Worm (Caenorhabditis elegans) whole organism, L4 larva: Measurements from ENCODE around the gene chil-11.

Experiments
- ZK337.2 ChIP-seq: fragments of 200-800 bp; sonication (Bioruptor generic); IDR thresholded peaks from 2 replicates; pipeline ENCODE4 v1.3.6; 2022; ENCODE audit warnings: missing genetic modification reagents, missing genetic modification characterization, missing compliant biosample characterization
- ceh-62 ChIP-seq: sonication (generic microtip); optimal IDR thresholded peaks from 2 replicates; lab custom pipeline; 2017; ENCODE audit warnings: missing biosample characterization, missing genetic modification characterization
- ceh-82 ChIP-seq: sonication (generic microtip); optimal IDR thresholded peaks from 2 replicates; lab custom pipeline; 2017; ENCODE audit warnings: missing biosample characterization, missing genetic modification characterization
- ces-1 ChIP-seq: fragments of 150-350 bp; sonication (generic microtip); optimal IDR thresholded peaks from 4 replicates; lab custom pipeline; 2014; ENCODE audit warnings: missing biosample characterization, missing genetic modification reagents, missing genetic modification characterization
- fkh-10 ChIP-seq: fragments of 150-350 bp; optimal IDR thresholded peaks from 2 replicates; lab custom pipeline; 2014; ENCODE audit warnings: missing biosample characterization, missing genetic modification reagents, missing genetic modification characterization
- hif-1 ChIP-seq, 2 experiments: sonication (generic microtip); optimal IDR thresholded peaks; 2 replicates each; lab custom pipeline; 2016 to 2017; ENCODE audit warnings: missing compliant biosample characterization in 2 of 2, missing genetic modification characterization in 2 of 2, missing genetic modification reagents in 2 of 2, missing genotype in 2 of 2, mild to moderate bottlenecking in 1 of 2
- mep-1 ChIP-seq: fragments of 150-350 bp; sonication (generic microtip); optimal IDR thresholded peaks from 3 replicates; lab custom pipeline; 2014; ENCODE audit warnings: missing biosample characterization, missing genetic modification characterization
- mxl-2 ChIP-seq: fragments of 200-800 bp; sonication (Bioruptor generic); conservative IDR thresholded peaks from 2 replicates; pipeline ENCODE4 v1.3.6; 2022; ENCODE audit warnings: missing genetic modification reagents, missing genetic modification characterization, missing compliant biosample characterization
- nhr-11 ChIP-seq: fragments of 150-350 bp; optimal IDR thresholded peaks from 2 replicates; lab custom pipeline; 2014; ENCODE audit warnings: missing biosample characterization, missing genetic modification characterization
- nhr-76 ChIP-seq: fragments of 150-350 bp; optimal IDR thresholded peaks from 2 replicates; lab custom pipeline; 2014; ENCODE audit warnings: missing biosample characterization, missing genetic modification characterization
- ztf-11 ChIP-seq: fragments of 150-350 bp; optimal IDR thresholded peaks from 2 replicates; lab custom pipeline; 2014; ENCODE audit warnings: missing biosample characterization, missing genetic modification characterization

ce11 chrIV:5703443-5703842 is 37.7 kb upstream of the chil-11 start, which contains the start of the genes C55C3.73 and perm-5:
- TF ChIP-seq hif-1 (tag; optimal IDR thresholded peaks at IDR 0.05; lab: Kevin White, UChicago) (no peak), mep-1 (tag; lab: Kevin White, UChicago) (no peak), ces-1 (GFP tag; lab: Kevin White, UChicago) (no peak), mxl-2 (GFP tag; lab: Robert Waterston, UW) (no peak), ztf-11 (tag; lab: Kevin White, UChicago) (no peak), ZK337.2 (GFP tag; lab: Robert Waterston, UW) (no peak), nhr-76 (tag; lab: Kevin White, UChicago) (no peak), fkh-10 (GFP tag; lab: Kevin White, UChicago) (no peak), nhr-11 (tag; lab: Kevin White, UChicago) (no peak), ceh-82 (tag; lab: Kevin White, UChicago) (no peak), ceh-62 (tag; lab: Kevin White, UChicago) (no peak)
